Fruit fly (Drosophila melanogaster) whole organism, embryonic: ENCODE data around the gene CG4951.
A peak's percentile ranks its signal among the peaks of the same experiment; 100 is the strongest.

ENCODE experiments used
- CG12236 ChIP-seq: fragments of 200-800 bp; sonication (Bioruptor generic); optimal IDR thresholded peaks from 2 replicates; lab custom pipeline; 2016; ENCODE audit warnings: missing biosample characterization, missing genetic modification characterization
- CG6689 ChIP-seq: fragments of 200-800 bp; sonication (Bioruptor generic); IDR thresholded peaks from 2 replicates; pipeline ENCODE4 v1.3.6; 2022; ENCODE audit warnings: missing biosample characterization, missing genetic modification characterization
- CG7357 ChIP-seq: fragments of 200-800 bp; sonication (Bioruptor generic); IDR thresholded peaks from 3 replicates; pipeline ENCODE4 v1.3.6; 2022; ENCODE audit warnings: missing biosample characterization, missing genetic modification characterization
- CG8924 ChIP-seq: fragments of 200-800 bp; optimal IDR thresholded peaks from 3 replicates; lab custom pipeline; 2019; ENCODE audit warnings: missing biosample characterization, mild to moderate bottlenecking, missing genetic modification characterization, moderate library complexity
- Drgx ChIP-seq: fragments of 200-800 bp; sonication (Bioruptor generic); IDR thresholded peaks from 2 replicates; pipeline ENCODE4 v1.3.6; 2022; ENCODE audit warnings: missing biosample characterization, missing genetic modification characterization
- cwo ChIP-seq: fragments of 200-800 bp; sonication (Bioruptor generic); optimal IDR thresholded peaks from 3 replicates; lab custom pipeline; 2017; ENCODE audit warnings: missing biosample characterization, missing genetic modification characterization, mild to moderate bottlenecking, moderate library complexity, missing genetic modification reagents
- hb ChIP-seq: fragments of 200-800 bp; sonication (Bioruptor generic); IDR thresholded peaks from 3 replicates; pipeline ENCODE4 v1.3.6; 2022; ENCODE audit warnings: missing biosample characterization, missing genetic modification characterization; ENCODE audit not compliant: partially characterized antibody
- pan ChIP-seq, 4 experiments: fragments of >200 bp in 3 of 4; fragments of 200-800 bp in 1 of 4; sonication (Bioruptor generic) in 1 of 4; optimal IDR thresholded peaks in 3 of 4; IDR thresholded peaks in 1 of 4; 2 replicates each; pipeline versions ENCODE4 v1.3.6 to Lab custom; 2017 to 2022; ENCODE audit warnings: missing biosample characterization in 2 of 4, missing genetic modification characterization in 2 of 4, mixed read lengths in 1 of 4
- sc ChIP-seq, 3 experiments: fragments of >200 bp in 2 of 3; fragments of 200-800 bp in 1 of 3; sonication (Bioruptor generic) in 1 of 3; optimal IDR thresholded peaks; 2 replicates in 2 of 3; 3 replicates in 1 of 3; lab custom pipeline; 2017; ENCODE audit warnings: mild to moderate bottlenecking in 1 of 3, missing biosample characterization in 1 of 3, missing genetic modification characterization in 1 of 3, missing genetic modification reagents in 1 of 3
- toy ChIP-seq: fragments of 200-800 bp; sonication (Bioruptor generic); IDR thresholded peaks from 2 replicates; pipeline ENCODE4 v1.3.6; 2022; ENCODE audit warnings: missing biosample characterization, missing genetic modification characterization
- usp ChIP-seq: fragments of >200 bp; optimal IDR thresholded peaks from 2 replicates; lab custom pipeline; 2017; ENCODE audit warnings: missing biosample characterization, missing genetic modification characterization
- z ChIP-seq: fragments of 200-800 bp; sonication (Bioruptor generic); IDR thresholded peaks from 3 replicates; pipeline ENCODE4 v1.3.6; 2022; ENCODE audit warnings: missing biosample characterization, missing genetic modification characterization

dm6 chr3R:27922673-27923175, 31.2 kb downstream of the CG4951 start, which contains the start of gene RpL4:
- peak; percentile 44 for TF ChIP-seq cwo (GFP tag; lab: Kevin White, UChicago)
- no peak for TF ChIP-seq CG7357 (GFP tag; lab: Robert Waterston, UW)
- TF ChIP-seq z (GFP tag; lab: Robert Waterston, UW), result no peak
- peak; percentile 60 for TF ChIP-seq CG12236 (GFP tag; lab: Kevin White, UChicago)
- 0 out of 2 replicates have a peak, but pooled peaks have one; percentile 15 for TF ChIP-seq Drgx (GFP tag; lab: Robert Waterston, UW)
- TF ChIP-seq sc (optimal IDR thresholded peaks at IDR 0.05; lab: Kevin White, UChicago), result no peak
- peak; percentile 88 for TF ChIP-seq sc (GFP tag; optimal IDR thresholded peaks at IDR 0.05; lab: Kevin White, UChicago)
- peak; percentile 71 for TF ChIP-seq toy (GFP tag; lab: Robert Waterston, UW)
- no peak for TF ChIP-seq pan (optimal IDR thresholded peaks at IDR 0.05; lab: Kevin White, UChicago)
- peak in 1 of 2 experiments; percentile 79 for TF ChIP-seq pan (GFP tag; optimal IDR thresholded peaks at IDR 0.05 in 1 of 2, IDR thresholded peaks at IDR 0.05 in 1 of 2)
- TF ChIP-seq hb, result no peak
- peak; percentile 52 for TF ChIP-seq CG6689 (GFP tag; lab: Robert Waterston, UW)
- TF ChIP-seq CG8924 (tag; lab: Kevin White, UChicago), result peak; percentile 42
- TF ChIP-seq usp, result no peak
